Worm (Caenorhabditis elegans): ENCODE results near the gene T21D12.12.

T21D12.12 gene

DNA sequence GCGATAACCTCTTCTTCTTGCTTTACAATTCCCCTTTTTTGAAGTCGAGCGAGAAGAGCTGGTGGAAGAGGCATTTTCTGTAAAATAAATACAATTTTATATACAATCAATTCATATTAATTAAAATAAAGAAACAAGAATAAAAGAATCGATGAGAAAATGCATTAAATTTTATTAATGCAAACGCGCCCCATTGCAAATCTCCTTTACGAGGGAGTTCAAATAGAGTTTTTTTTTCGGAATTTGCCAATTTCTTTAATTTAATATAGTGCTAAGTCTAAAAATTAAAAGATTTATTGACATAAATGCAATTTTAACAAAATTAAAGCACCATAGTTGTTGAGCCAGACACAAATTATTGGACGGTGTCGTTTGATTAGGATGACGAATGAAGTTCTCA lies 4.6 kb upstream of the T21D12.12 start, which contains the start of gene pqbp-1.1:
pqbp-1.1 (minus strand) TSS at position 77 of the 400 bp plus-strand sequence.
- TF ChIP-seq lsy-2 (tag; optimal IDR thresholded peaks at IDR 0.05) = peak; percentile 68
- TF ChIP-seq elt-1 (tag; optimal IDR thresholded peaks at IDR 0.05; ENCODE audit: borderline replicate concordance, insufficient read depth) = no peak
- TF ChIP-seq unc-39 (tag; optimal IDR thresholded peaks at IDR 0.05) = no peak
- no peak for TF ChIP-seq mls-2 (tag; optimal IDR thresholded peaks at IDR 0.05)
- TF ChIP-seq cnd-1 (tag; optimal IDR thresholded peaks at IDR 0.05) = no peak
- TF ChIP-seq sem-2 (GFP tag; optimal IDR thresholded peaks at IDR 0.05) = no peak
- TF ChIP-seq blmp-1 (tag; optimal IDR thresholded peaks at IDR 0.05) = no peak
- no peak for TF ChIP-seq ceh-43 (GFP tag; optimal IDR thresholded peaks at IDR 0.05)
- TF ChIP-seq bed-3 (GFP tag; optimal IDR thresholded peaks at IDR 0.05) = no peak
- no peak for TF ChIP-seq tbx-8 (GFP tag; optimal IDR thresholded peaks at IDR 0.05)
- peak; percentile 60 for TF ChIP-seq ceh-39 (tag; optimal IDR thresholded peaks at IDR 0.05)
- TF ChIP-seq elt-3 (tag; optimal IDR thresholded peaks at IDR 0.05) = no peak
- TF ChIP-seq nhr-237 (tag; optimal IDR thresholded peaks at IDR 0.05) = peak; percentile 7
- TF ChIP-seq pha-4 (tag; optimal IDR thresholded peaks at IDR 0.05) = peak; percentile 40
- TF ChIP-seq nhr-12 (tag; optimal IDR thresholded peaks at IDR 0.05) = no peak
- TF ChIP-seq M03D4.4 (tag; optimal IDR thresholded peaks at IDR 0.05) = no peak
- TF ChIP-seq ceh-83 (GFP tag; optimal IDR thresholded peaks at IDR 0.05) = no peak
- no peak for TF ChIP-seq unc-62 (GFP tag; optimal IDR thresholded peaks at IDR 0.05)
- no peak for TF ChIP-seq hlh-1 (tag; optimal IDR thresholded peaks at IDR 0.05)
- peak; percentile 12 for TF ChIP-seq nhr-2 (tag; optimal IDR thresholded peaks at IDR 0.05)
- TF ChIP-seq snpc-4 (tag; optimal IDR thresholded peaks at IDR 0.05) = no peak
- TF ChIP-seq mep-1 (tag; optimal IDR thresholded peaks at IDR 0.05) = peak; percentile 19
- TF ChIP-seq ztf-11 (tag; optimal IDR thresholded peaks at IDR 0.05) = no peak
- TF ChIP-seq ces-1 (GFP tag; optimal IDR thresholded peaks at IDR 0.05) = peak; percentile 98
- no peak for TF ChIP-seq drap-1 (GFP tag; optimal IDR thresholded peaks at IDR 0.05)
- no peak for TF ChIP-seq zip-8 (tag; optimal IDR thresholded peaks at IDR 0.05)
- no peak for TF ChIP-seq nhr-76 (tag; optimal IDR thresholded peaks at IDR 0.05)
- peak; percentile 5 for TF ChIP-seq sptf-1 (tag; optimal IDR thresholded peaks at IDR 0.05)
- no peak for TF ChIP-seq unc-120 (tag; optimal IDR thresholded peaks at IDR 0.05; ENCODE audit: poor library complexity, severe bottlenecking)
- peak; percentile 42 for TF ChIP-seq mab-5 (tag; optimal IDR thresholded peaks at IDR 0.05)
- no peak for TF ChIP-seq lin-32 (GFP tag; optimal IDR thresholded peaks at IDR 0.05)
- no peak for TF ChIP-seq lin-13 (tag; optimal IDR thresholded peaks at IDR 0.05)
- TF ChIP-seq nhr-28 (tag; optimal IDR thresholded peaks at IDR 0.05) = no peak
- TF ChIP-seq flh-1 (GFP tag; optimal IDR thresholded peaks at IDR 0.05) = no peak
- TF ChIP-seq ham-2 (GFP tag; optimal IDR thresholded peaks at IDR 0.05) = no peak

DNA sequence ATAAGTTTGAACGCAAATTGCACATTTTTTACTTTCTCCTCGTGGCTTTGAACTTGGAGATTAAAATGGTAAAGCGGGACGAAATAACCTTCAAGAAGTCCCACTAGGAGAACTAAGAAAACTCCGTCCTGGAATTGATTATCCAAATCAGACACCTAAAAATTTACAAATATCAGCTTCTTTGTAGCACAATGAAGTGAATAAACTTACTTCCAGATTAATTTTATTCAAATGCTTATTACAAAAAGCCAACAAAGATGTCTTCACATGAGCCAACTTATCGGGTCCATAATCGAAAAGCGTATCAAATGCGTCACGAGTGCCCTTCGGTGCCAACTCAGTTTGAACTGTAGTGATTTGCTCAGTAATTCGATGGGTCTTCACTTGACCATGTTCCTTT lies 3.8 kb upstream of the T21D12.12 start:
- TF ChIP-seq nhr-28 (tag; optimal IDR thresholded peaks at IDR 0.05) (no peak), ceh-83 (GFP tag; optimal IDR thresholded peaks at IDR 0.05) (no peak), sem-2 (GFP tag; optimal IDR thresholded peaks at IDR 0.05) (no peak), sptf-1 (tag; optimal IDR thresholded peaks at IDR 0.05) (no peak), mab-5 (tag; optimal IDR thresholded peaks at IDR 0.05) (no peak)

DNA sequence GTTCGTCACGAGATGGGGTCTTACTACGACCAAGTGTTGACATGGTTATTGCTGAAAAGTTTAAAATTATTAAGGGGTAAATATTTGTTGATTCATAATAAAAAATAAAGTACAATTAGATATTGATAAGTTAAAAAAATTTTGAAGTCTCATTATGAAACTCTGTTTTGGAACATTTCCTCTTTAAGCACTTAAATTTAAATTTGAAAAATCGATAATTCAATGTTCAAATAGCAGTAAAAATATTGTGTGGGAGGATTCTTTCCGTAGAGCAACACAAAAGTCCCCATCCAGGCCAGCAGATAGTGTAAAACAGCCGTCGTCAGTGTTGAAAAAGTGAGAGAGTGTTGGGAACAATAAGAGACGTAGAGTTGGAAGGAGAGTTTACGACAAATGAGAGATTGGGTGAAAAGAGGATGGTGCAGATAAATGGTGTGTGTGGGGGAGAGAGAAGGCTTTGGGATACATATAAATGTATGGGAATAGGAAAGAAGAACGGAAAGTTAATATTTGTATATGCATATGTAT lies 2.0 kb upstream of the T21D12.12 start, which contains the start of gene pat-6:
pat-6 (minus strand) TSS at position 51 of the 528 bp plus-strand sequence.
- peak; percentile 76 for TF ChIP-seq unc-120 (tag; optimal IDR thresholded peaks at IDR 0.05; ENCODE audit: poor library complexity, severe bottlenecking)
- TF ChIP-seq hlh-1 (tag; optimal IDR thresholded peaks at IDR 0.05) = peak; percentile 44
- peak; percentile 27 for TF ChIP-seq unc-62 (GFP tag; optimal IDR thresholded peaks at IDR 0.05)
- no peak for TF ChIP-seq elt-1 (tag; optimal IDR thresholded peaks at IDR 0.05; ENCODE audit: borderline replicate concordance, insufficient read depth)
- peak; percentile 50 for TF ChIP-seq ces-1 (GFP tag; optimal IDR thresholded peaks at IDR 0.05)
- TF ChIP-seq nhr-2 (tag; optimal IDR thresholded peaks at IDR 0.05) = no peak

DNA sequence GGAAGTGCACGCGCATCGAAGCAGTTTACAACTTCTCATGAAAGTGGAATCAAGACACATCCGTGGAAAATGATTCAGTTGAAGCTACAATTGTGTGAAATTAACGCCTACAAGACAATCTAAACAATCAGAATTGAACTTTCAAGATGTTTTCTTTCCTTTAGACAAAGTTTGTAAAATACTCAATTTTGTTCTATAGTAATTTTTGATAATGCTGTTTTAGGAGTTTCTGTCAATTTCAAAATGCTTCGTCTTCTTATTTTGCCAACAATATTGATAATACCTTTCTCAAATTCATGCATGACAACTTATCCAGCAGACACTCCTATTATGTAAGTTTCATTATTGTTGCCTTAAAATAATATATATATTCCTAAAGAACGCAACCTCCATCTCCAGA lies 2.9 kb downstream of the T21D12.12 start, which contains the start of gene T21D12.11:
T21D12.11 (plus strand) TSS at position 301 of the 400 bp plus-strand sequence.
- TF ChIP-seq nhr-237 (tag; optimal IDR thresholded peaks at IDR 0.05) = no peak
